Fruit fly (Drosophila melanogaster) whole organism, embryonic: ENCODE measurements around the gene CG9706.

ENCODE experiments used
- ATbp ChIP-seq: fragments of 200-800 bp; sonication (Bioruptor generic); optimal IDR thresholded peaks from 2 replicates; lab custom pipeline; 2017; ENCODE audit warnings: missing biosample characterization, mild to moderate bottlenecking, missing genetic modification characterization, missing genetic modification reagents
- Ada2b ChIP-seq: fragments of 200-800 bp; sonication (Bioruptor generic); IDR thresholded peaks from 2 replicates; pipeline ENCODE4 v1.3.6; 2022; ENCODE audit warnings: missing biosample characterization, missing genetic modification characterization
- CG10274 ChIP-seq: fragments of 200-800 bp; sonication (Bioruptor generic); optimal IDR thresholded peaks from 3 replicates; lab custom pipeline; 2017; ENCODE audit warnings: missing biosample characterization, mild to moderate bottlenecking, missing genetic modification characterization
- CG11093 ChIP-seq: fragments of 200-800 bp; sonication (Bioruptor generic); IDR thresholded peaks from 3 replicates; pipeline ENCODE4 v1.3.6; 2022; ENCODE audit warnings: missing biosample characterization, missing genetic modification characterization
- CG11247 ChIP-seq: fragments of 200-800 bp; sonication (Bioruptor generic); IDR thresholded peaks from 2 replicates; pipeline ENCODE4 v1.3.6; 2022; ENCODE audit warnings: missing biosample characterization, missing genetic modification characterization
- CG12219 ChIP-seq: fragments of 200-800 bp; sonication (Bioruptor generic); optimal IDR thresholded peaks from 3 replicates; lab custom pipeline; 2018; ENCODE audit warnings: missing biosample characterization, mild to moderate bottlenecking, missing genetic modification characterization
- CG1233 ChIP-seq: fragments of 200-800 bp; sonication (Bioruptor generic); optimal IDR thresholded peaks from 4 replicates; lab custom pipeline; 2018; ENCODE audit warnings: missing biosample characterization, mild to moderate bottlenecking, missing genetic modification characterization
- CG14014 ChIP-seq: fragments of 200-800 bp; sonication (Bioruptor generic); IDR thresholded peaks from 2 replicates; pipeline ENCODE4 v1.3.6; 2022; ENCODE audit warnings: missing biosample characterization, missing genetic modification characterization
- CG14050 ChIP-seq: fragments of 200-800 bp; sonication (Bioruptor generic); IDR thresholded peaks from 3 replicates; pipeline ENCODE4 v1.3.6; 2022; ENCODE audit warnings: missing biosample characterization, missing genetic modification characterization
- CG14710 ChIP-seq: fragments of 200-800 bp; sonication (Bioruptor generic); optimal IDR thresholded peaks from 3 replicates; lab custom pipeline; 2019; ENCODE audit warnings: missing biosample characterization, mild to moderate bottlenecking, missing genetic modification characterization, moderate library complexity
- CG15011 ChIP-seq: fragments of 200-800 bp; sonication (Bioruptor generic); optimal IDR thresholded peaks from 3 replicates; lab custom pipeline; 2018; ENCODE audit warnings: missing biosample characterization, mild to moderate bottlenecking, missing genetic modification characterization
- CG16813 ChIP-seq: fragments of 200-800 bp; sonication (Bioruptor generic); IDR thresholded peaks from 3 replicates; pipeline ENCODE4 v1.3.6; 2022; ENCODE audit warnings: missing biosample characterization, missing genetic modification characterization; ENCODE audit not compliant: partially characterized antibody
- CG16815 ChIP-seq: fragments of 200-800 bp; sonication (Bioruptor generic); optimal IDR thresholded peaks from 3 replicates; lab custom pipeline; 2017; ENCODE audit warnings: missing biosample characterization, mild to moderate bottlenecking, missing genetic modification characterization
- CG17912 ChIP-seq: fragments of 200-800 bp; sonication (Bioruptor generic); optimal IDR thresholded peaks from 2 replicates; lab custom pipeline; 2018; ENCODE audit warnings: missing biosample characterization, mild to moderate bottlenecking, missing genetic modification characterization
- CG18599 ChIP-seq: fragments of 200-800 bp; sonication (Bioruptor generic); optimal IDR thresholded peaks from 3 replicates; lab custom pipeline; 2017; ENCODE audit warnings: missing biosample characterization, missing genetic modification characterization, mild to moderate bottlenecking, moderate library complexity, missing genetic modification reagents
- CG31224 ChIP-seq: fragments of 200-800 bp; sonication (Bioruptor generic); IDR thresholded peaks from 2 replicates; pipeline ENCODE4 v1.3.6; 2022; ENCODE audit warnings: missing biosample characterization, missing genetic modification characterization
- CG31365 ChIP-seq: fragments of 200-800 bp; sonication (Bioruptor generic); optimal IDR thresholded peaks from 2 replicates; lab custom pipeline; 2018; ENCODE audit warnings: missing biosample characterization, mild to moderate bottlenecking, missing genetic modification characterization
- CG31388 ChIP-seq: fragments of 200-800 bp; sonication (Bioruptor generic); optimal IDR thresholded peaks from 2 replicates; lab custom pipeline; 2016; ENCODE audit warnings: missing biosample characterization, missing genetic modification characterization
- CG4282 ChIP-seq: fragments of 200-800 bp; sonication (Bioruptor generic); optimal IDR thresholded peaks from 2 replicates; lab custom pipeline; 2016; ENCODE audit warnings: missing biosample characterization, missing genetic modification characterization
- CG5245 ChIP-seq: fragments of 200-800 bp; sonication (Bioruptor generic); optimal IDR thresholded peaks from 3 replicates; lab custom pipeline; 2016; ENCODE audit warnings: missing biosample characterization, missing genetic modification characterization
- CG6254 ChIP-seq: fragments of 200-800 bp; sonication (Bioruptor generic); optimal IDR thresholded peaks from 3 replicates; lab custom pipeline; 2017; ENCODE audit warnings: mild to moderate bottlenecking, missing biosample characterization, missing genetic modification reagents, missing genetic modification characterization
- CG9609 ChIP-seq: fragments of 200-800 bp; sonication (Bioruptor generic); optimal IDR thresholded peaks from 3 replicates; lab custom pipeline; 2016; ENCODE audit warnings: missing biosample characterization, missing genetic modification characterization
- CkIIα-i1 ChIP-seq: fragments of 200-800 bp; sonication (Bioruptor generic); IDR thresholded peaks from 2 replicates; pipeline ENCODE4 v1.3.6; 2022; ENCODE audit warnings: missing biosample characterization, missing genetic modification characterization
- D19A ChIP-seq: fragments of 200-800 bp; optimal IDR thresholded peaks from 3 replicates; lab custom pipeline; 2019; ENCODE audit warnings: missing biosample characterization, mild to moderate bottlenecking, missing genetic modification characterization, moderate library complexity
- Dfd ChIP-seq, 2 experiments: fragments of >200 bp; optimal IDR thresholded peaks; 2 replicates each; lab custom pipeline; 2017; ENCODE audit warnings: missing biosample characterization in 2 of 2, missing genetic modification characterization in 2 of 2
- Doc2 ChIP-seq: fragments of 200-800 bp; sonication (Bioruptor generic); IDR thresholded peaks from 2 replicates; pipeline ENCODE4 v1.3.6; 2022; ENCODE audit warnings: missing biosample characterization, missing genetic modification characterization
- E2f1 ChIP-seq: fragments of 200-800 bp; sonication (Bioruptor generic); IDR thresholded peaks from 2 replicates; pipeline ENCODE4 v1.3.6; 2022; ENCODE audit warnings: missing biosample characterization, missing genetic modification characterization
- H15 ChIP-seq: fragments of 200-800 bp; sonication (Bioruptor generic); IDR thresholded peaks from 3 replicates; pipeline ENCODE4 v1.3.6; 2022; ENCODE audit warnings: missing biosample characterization, missing genetic modification characterization
- Nf-YA ChIP-seq: fragments of 200-800 bp; sonication (Bioruptor generic); IDR thresholded peaks from 2 replicates; pipeline ENCODE4 v1.3.6; 2022; ENCODE audit warnings: missing biosample characterization, missing genetic modification characterization
- Nf-YB ChIP-seq: fragments of 200-800 bp; sonication (Bioruptor generic); optimal IDR thresholded peaks from 3 replicates; lab custom pipeline; 2019; ENCODE audit warnings: missing biosample characterization, mild to moderate bottlenecking, missing genetic modification characterization, moderate library complexity
- NfI ChIP-seq: fragments of 200-800 bp; sonication (Bioruptor generic); optimal IDR thresholded peaks from 3 replicates; lab custom pipeline; 2018; ENCODE audit warnings: missing biosample characterization, mild to moderate bottlenecking, missing genetic modification characterization, moderate library complexity
- Rfx ChIP-seq: fragments of 200-800 bp; sonication (Bioruptor generic); IDR thresholded peaks from 2 replicates; pipeline ENCODE4 v1.3.6; 2022; ENCODE audit warnings: missing biosample characterization, missing genetic modification characterization
- Sox102F ChIP-seq: fragments of 200-800 bp; sonication (Bioruptor generic); optimal IDR thresholded peaks from 2 replicates; lab custom pipeline; 2018; ENCODE audit warnings: missing biosample characterization, mild to moderate bottlenecking, missing genetic modification characterization, moderate library complexity
- Spps ChIP-seq: fragments of 200-800 bp; sonication (Bioruptor generic); optimal IDR thresholded peaks from 2 replicates; lab custom pipeline; 2018; ENCODE audit warnings: missing biosample characterization, mild to moderate bottlenecking, missing genetic modification characterization
- Ssrp ChIP-seq: fragments of 200-800 bp; sonication (Bioruptor generic); optimal IDR thresholded peaks from 2 replicates; lab custom pipeline; 2018; ENCODE audit warnings: missing biosample characterization, mild to moderate bottlenecking, missing genetic modification characterization, moderate library complexity
- caup ChIP-seq: fragments of 200-800 bp; sonication (Bioruptor generic); optimal IDR thresholded peaks from 3 replicates; lab custom pipeline; 2017; ENCODE audit warnings: missing biosample characterization, mild to moderate bottlenecking, missing genetic modification characterization, moderate library complexity; ENCODE audit not compliant: severe bottlenecking
- cwo ChIP-seq: fragments of 200-800 bp; sonication (Bioruptor generic); optimal IDR thresholded peaks from 3 replicates; lab custom pipeline; 2017; ENCODE audit warnings: missing biosample characterization, missing genetic modification characterization, mild to moderate bottlenecking, moderate library complexity, missing genetic modification reagents
- dati ChIP-seq: fragments of 200-800 bp; sonication (Bioruptor generic); IDR thresholded peaks from 2 replicates; pipeline ENCODE4 v1.3.6; 2022; ENCODE audit warnings: missing biosample characterization, missing genetic modification characterization
- esg ChIP-seq: fragments of 200-800 bp; sonication (Bioruptor generic); conservative IDR thresholded peaks from 2 replicates; pipeline ENCODE4 v1.3.6; 2022; ENCODE audit warnings: missing biosample characterization, missing genetic modification characterization
- gcm2 ChIP-seq: fragments of 200-800 bp; sonication (Bioruptor generic); optimal IDR thresholded peaks from 2 replicates; lab custom pipeline; 2016; ENCODE audit warnings: missing biosample characterization, missing genetic modification characterization
- gt ChIP-seq: fragments of 200-800 bp; sonication (Bioruptor generic); IDR thresholded peaks from 2 replicates; pipeline ENCODE4 v1.3.6; 2022; ENCODE audit warnings: missing biosample characterization, missing genetic modification characterization
- klu ChIP-seq: fragments of 200-800 bp; sonication (Bioruptor generic); IDR thresholded peaks from 2 replicates; pipeline ENCODE4 v1.3.6; 2022; ENCODE audit warnings: missing biosample characterization, missing genetic modification characterization
- nau ChIP-seq: fragments of 200-800 bp; sonication (Bioruptor generic); optimal IDR thresholded peaks from 3 replicates; lab custom pipeline; 2017; ENCODE audit warnings: missing biosample characterization, mild to moderate bottlenecking, missing genetic modification characterization, missing genetic modification reagents
- pho ChIP-seq: fragments of 200-800 bp; sonication (Bioruptor generic); optimal IDR thresholded peaks from 2 replicates; lab custom pipeline; 2016; ENCODE audit warnings: missing biosample characterization, missing genetic modification characterization
- ranshi ChIP-seq: fragments of 200-800 bp; sonication (Bioruptor generic); IDR thresholded peaks from 2 replicates; pipeline ENCODE4 v1.3.6; 2022; ENCODE audit warnings: missing biosample characterization, missing genetic modification characterization
- run ChIP-seq: fragments of 200-800 bp; sonication (Bioruptor generic); optimal IDR thresholded peaks from 3 replicates; lab custom pipeline; 2018; ENCODE audit warnings: missing biosample characterization, mild to moderate bottlenecking, missing genetic modification characterization
- sima ChIP-seq: fragments of 200-800 bp; sonication (Bioruptor generic); optimal IDR thresholded peaks from 2 replicates; lab custom pipeline; 2016; ENCODE audit warnings: missing biosample characterization, missing genetic modification characterization
- sna ChIP-seq: fragments of 200-800 bp; sonication (Bioruptor generic); IDR thresholded peaks from 2 replicates; pipeline ENCODE4 v1.3.6; 2022; ENCODE audit warnings: missing biosample characterization, missing genetic modification characterization; ENCODE audit not compliant: partially characterized antibody
- tin ChIP-seq: fragments of 200-800 bp; sonication (Bioruptor generic); optimal IDR thresholded peaks from 3 replicates; lab custom pipeline; 2016; ENCODE audit warnings: missing biosample characterization, missing genetic modification characterization
- z ChIP-seq: fragments of 200-800 bp; sonication (Bioruptor generic); IDR thresholded peaks from 3 replicates; pipeline ENCODE4 v1.3.6; 2022; ENCODE audit warnings: missing biosample characterization, missing genetic modification characterization

Gene CG9706

DNA sequence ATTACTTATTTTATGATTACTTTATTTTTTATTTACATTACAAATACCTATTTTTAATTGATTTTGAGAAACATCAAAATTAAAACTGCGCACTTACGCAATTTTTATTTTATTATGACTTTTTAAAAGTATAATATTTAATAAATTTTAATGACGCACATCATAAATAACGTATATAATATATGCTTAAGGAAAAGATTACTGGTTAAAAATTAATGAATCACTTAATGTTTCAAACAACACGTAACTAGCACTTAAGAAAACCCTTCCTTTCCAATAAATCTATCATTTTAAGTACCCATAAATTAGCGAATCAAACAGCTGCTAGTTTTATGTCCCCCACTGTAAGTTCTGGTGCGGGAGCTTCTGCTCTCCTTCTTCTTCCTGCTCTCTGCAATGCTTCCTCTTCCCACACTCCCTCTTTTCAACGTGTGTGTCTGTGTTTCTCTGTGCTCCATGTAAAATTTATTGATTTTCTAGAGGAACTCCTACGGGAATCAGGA, 24.1 kb downstream of the CG9706 start (continued):
- no peak for TF ChIP-seq Spps (tag; lab: Kevin White, UChicago)
- TF ChIP-seq CG6254 (GFP tag; lab: Kevin White, UChicago) = peak; percentile 49
- peak; percentile 20; the same call in 1 of the 2 replicates for TF ChIP-seq E2f1 (GFP tag; lab: Robert Waterston, UW)
- no peak for TF ChIP-seq CG16813
- no peak for TF ChIP-seq gcm2 (GFP tag; lab: Kevin White, UChicago)
- TF ChIP-seq Rfx (GFP tag; lab: Robert Waterston, UW) = peak; percentile 64
- peak; percentile 25; the same call in 1 of the 3 replicates for TF ChIP-seq z (GFP tag; lab: Robert Waterston, UW)
- TF ChIP-seq CG11247 (GFP tag; lab: Robert Waterston, UW) = peak; percentile 45
- no peak for TF ChIP-seq Nf-YA
- peak; percentile 63 for TF ChIP-seq CG15011
- peak; percentile 54 for TF ChIP-seq Ada2b
- no peak for TF ChIP-seq klu (GFP tag; lab: Robert Waterston, UW)
- peak; percentile 40 for TF ChIP-seq esg (GFP tag; lab: Robert Waterston, UW)
- TF ChIP-seq nau (GFP tag; lab: Kevin White, UChicago) = no peak
- TF ChIP-seq tin (GFP tag; lab: Kevin White, UChicago) = peak; percentile 48
- peak; percentile 31 for TF ChIP-seq CG10274 (GFP tag; lab: Kevin White, UChicago)
- TF ChIP-seq Ssrp = peak; percentile 80
- TF ChIP-seq CG31224 (GFP tag; lab: Robert Waterston, UW) = peak; percentile 56; the same call in 1 of the 2 replicates
- 0 out of 2 replicates have a peak, but pooled peaks have one; percentile 21 for TF ChIP-seq dati
- peak; percentile 74 for TF ChIP-seq CG14710
- TF ChIP-seq Nf-YB = peak; percentile 43
- TF ChIP-seq CG1233 (GFP tag; lab: Kevin White, UChicago) = peak; percentile 76
- TF ChIP-seq run (tag; lab: Kevin White, UChicago) = peak; percentile 22
- peak; percentile 67 for TF ChIP-seq CG18599 (GFP tag; lab: Kevin White, UChicago)
- TF ChIP-seq ranshi = peak; percentile 14; the same call in 1 of the 2 replicates
- no peak for TF ChIP-seq CG14050 (GFP tag; lab: Robert Waterston, UW)
- TF ChIP-seq ATbp = peak; percentile 59
- peak; percentile 20 for TF ChIP-seq pho (GFP tag; lab: Kevin White, UChicago)
- no peak for TF ChIP-seq CG17912 (GFP tag; lab: Kevin White, UChicago)
- peak; percentile 51 for TF ChIP-seq caup (GFP tag; lab: Kevin White, UChicago)
- no peak for TF ChIP-seq CG11093 (GFP tag; lab: Robert Waterston, UW)
- no peak for TF ChIP-seq CG9609 (GFP tag; lab: Kevin White, UChicago)
- TF ChIP-seq CG16815 (GFP tag; lab: Kevin White, UChicago) = peak; percentile 61
- no peak for TF ChIP-seq CG31388 (GFP tag; lab: Kevin White, UChicago)
- peak; percentile 28; the same call in 1 of the 2 replicates for TF ChIP-seq CG14014
- TF ChIP-seq CG4282 = no peak
- no peak for TF ChIP-seq CG5245 (GFP tag; lab: Kevin White, UChicago)
- 0 out of 3 replicates have a peak, but pooled peaks have one; percentile 6 for TF ChIP-seq H15
- TF ChIP-seq Dfd (GFP tag; optimal IDR thresholded peaks at IDR 0.05; lab: Kevin White, UChicago) = no peak
- no peak for TF ChIP-seq gt (GFP tag; lab: Robert Waterston, UW)
- TF ChIP-seq D19A (tag; lab: Kevin White, UChicago) = peak; percentile 52
- peak; percentile 73 for TF ChIP-seq Sox102F (GFP tag; lab: Kevin White, UChicago)
- no peak for TF ChIP-seq sna (GFP tag; lab: Robert Waterston, UW)
- no peak for TF ChIP-seq Doc2 (GFP tag; lab: Robert Waterston, UW)
- TF ChIP-seq NfI = peak; percentile 68
- TF ChIP-seq CkIIα-i1 = no peak
- peak; percentile 24 for TF ChIP-seq CG12219 (GFP tag; lab: Kevin White, UChicago)
- TF ChIP-seq sima (GFP tag; lab: Kevin White, UChicago) = no peak
- TF ChIP-seq cwo = peak; percentile 67
- no peak for TF ChIP-seq CG31365 (tag; lab: Kevin White, UChicago)
